Fruit fly (Drosophila melanogaster) whole organism, prepupa: ENCODE measurements around the gene Exd2.

Experiments
- Blimp-1 ChIP-seq: fragments of 200-800 bp; sonication (Bioruptor generic); optimal IDR thresholded peaks from 3 replicates; lab custom pipeline; 2017; ENCODE audit warnings: missing biosample characterization, missing genetic modification characterization, mild to moderate bottlenecking, moderate library complexity, missing genetic modification reagents
- CG11762 ChIP-seq: fragments of 200-800 bp; sonication (Bioruptor generic); optimal IDR thresholded peaks from 3 replicates; lab custom pipeline; 2016; ENCODE audit warnings: missing biosample characterization, missing genetic modification characterization; ENCODE audit not compliant: insufficient read depth
- CG15336 ChIP-seq: fragments of 200-800 bp; sonication (Bioruptor generic); IDR thresholded peaks from 2 replicates; pipeline ENCODE4 v1.3.6; 2022; ENCODE audit warnings: missing biosample characterization, missing genetic modification characterization
- CG1621 ChIP-seq: fragments of 200-800 bp; sonication (Bioruptor generic); optimal IDR thresholded peaks from 3 replicates; lab custom pipeline; 2018; ENCODE audit warnings: missing biosample characterization, mild to moderate bottlenecking, missing genetic modification characterization
- CG16779 ChIP-seq: fragments of 200-800 bp; sonication (Bioruptor generic); optimal IDR thresholded peaks from 3 replicates; lab custom pipeline; 2017; ENCODE audit warnings: missing biosample characterization, mild to moderate bottlenecking, missing genetic modification characterization
- CG31627 ChIP-seq: fragments of 200-800 bp; sonication (Bioruptor generic); optimal IDR thresholded peaks from 3 replicates; lab custom pipeline; 2016; ENCODE audit warnings: missing biosample characterization, missing genetic modification characterization
- CG32006 ChIP-seq: fragments of 200-800 bp; sonication (Bioruptor generic); optimal IDR thresholded peaks from 3 replicates; lab custom pipeline; 2017; ENCODE audit warnings: missing biosample characterization, mild to moderate bottlenecking, missing genetic modification characterization
- CG3919 ChIP-seq: fragments of 200-800 bp; sonication (Bioruptor generic); optimal IDR thresholded peaks from 3 replicates; lab custom pipeline; 2016; ENCODE audit warnings: missing biosample characterization, missing genetic modification characterization
- CG6163 ChIP-seq: fragments of 200-800 bp; sonication (Bioruptor generic); IDR thresholded peaks from 3 replicates; pipeline ENCODE4 v1.3.6; 2022; ENCODE audit warnings: missing biosample characterization, missing genetic modification characterization
- CG6276 ChIP-seq: fragments of 200-800 bp; sonication (Bioruptor generic); optimal IDR thresholded peaks from 2 replicates; lab custom pipeline; 2017; ENCODE audit warnings: missing biosample characterization, mild to moderate bottlenecking, missing genetic modification characterization
- CG6792 ChIP-seq: fragments of 200-800 bp; sonication (Bioruptor generic); optimal IDR thresholded peaks from 3 replicates; lab custom pipeline; 2016; ENCODE audit warnings: missing biosample characterization, missing genetic modification characterization
- CG6808 ChIP-seq: fragments of 200-800 bp; sonication (Bioruptor generic); optimal IDR thresholded peaks from 3 replicates; lab custom pipeline; 2017; ENCODE audit warnings: missing biosample characterization, missing genetic modification characterization, mild to moderate bottlenecking, moderate library complexity, missing genetic modification reagents
- CG7368 ChIP-seq: fragments of 200-800 bp; sonication (Bioruptor generic); optimal IDR thresholded peaks from 3 replicates; lab custom pipeline; 2016; ENCODE audit warnings: missing biosample characterization, missing genetic modification characterization
- CG8119 ChIP-seq: fragments of 200-800 bp; sonication (Bioruptor generic); IDR thresholded peaks from 3 replicates; pipeline ENCODE4 v1.3.6; 2022; ENCODE audit warnings: missing biosample characterization, missing genetic modification characterization
- CG8632 ChIP-seq: fragments of 200-800 bp; sonication (Bioruptor generic); optimal IDR thresholded peaks from 3 replicates; lab custom pipeline; 2016; ENCODE audit warnings: missing biosample characterization, missing genetic modification characterization
- CG9139 ChIP-seq: fragments of 200-800 bp; sonication (Bioruptor generic); optimal IDR thresholded peaks from 3 replicates; lab custom pipeline; 2017; ENCODE audit warnings: missing biosample characterization, mild to moderate bottlenecking, missing genetic modification characterization
- Eip75B ChIP-seq: fragments of 200-800 bp; sonication (Bioruptor generic); optimal IDR thresholded peaks from 3 replicates; lab custom pipeline; 2016; ENCODE audit warnings: missing biosample characterization, missing genetic modification characterization
- Eip78C ChIP-seq: fragments of 200-800 bp; sonication (Bioruptor generic); peaks from one replicate; lab custom pipeline; 2016; ENCODE audit warnings: missing biosample characterization, missing genetic modification characterization
- Eip93F ChIP-seq: fragments of 200-800 bp; sonication (Bioruptor generic); optimal IDR thresholded peaks from 2 replicates; lab custom pipeline; 2016; ENCODE audit warnings: missing biosample characterization, mild to moderate bottlenecking, missing genetic modification characterization
- Ets21C ChIP-seq: fragments of 200-800 bp; sonication (Bioruptor generic); optimal IDR thresholded peaks from 3 replicates; lab custom pipeline; 2016; ENCODE audit warnings: missing biosample characterization, missing genetic modification characterization
- Ets96B ChIP-seq: fragments of 200-800 bp; optimal IDR thresholded peaks from 2 replicates; lab custom pipeline; 2019; ENCODE audit warnings: missing biosample characterization, mild to moderate bottlenecking, missing genetic modification characterization, moderate library complexity
- Hr39 ChIP-seq: fragments of 200-800 bp; sonication (Bioruptor generic); optimal IDR thresholded peaks from 2 replicates; lab custom pipeline; 2016; ENCODE audit warnings: missing biosample characterization, missing genetic modification characterization
- Hr4 ChIP-seq: fragments of 200-800 bp; sonication (Bioruptor generic); optimal IDR thresholded peaks from 3 replicates; lab custom pipeline; 2016; ENCODE audit warnings: missing biosample characterization, missing genetic modification characterization
- Lpt ChIP-seq: fragments of 200-800 bp; sonication (Bioruptor generic); optimal IDR thresholded peaks from 3 replicates; lab custom pipeline; 2016; ENCODE audit warnings: missing biosample characterization, missing genetic modification characterization
- Met ChIP-seq: fragments of 200-800 bp; sonication (Bioruptor generic); optimal IDR thresholded peaks from 3 replicates; lab custom pipeline; 2016; ENCODE audit warnings: missing biosample characterization, missing genetic modification characterization
- OdsH ChIP-seq: fragments of 200-800 bp; sonication (Bioruptor generic); optimal IDR thresholded peaks from 3 replicates; lab custom pipeline; 2016; ENCODE audit warnings: missing biosample characterization, missing genetic modification characterization
- Smox ChIP-seq: fragments of 200-800 bp; sonication (Bioruptor generic); optimal IDR thresholded peaks from 3 replicates; lab custom pipeline; 2016; ENCODE audit warnings: missing biosample characterization, missing genetic modification characterization
- Sox102F ChIP-seq: fragments of 200-800 bp; sonication (Bioruptor generic); optimal IDR thresholded peaks from 2 replicates; lab custom pipeline; 2016; ENCODE audit warnings: missing biosample characterization, mild to moderate bottlenecking, missing genetic modification characterization
- Sox14 ChIP-seq: fragments of 200-800 bp; sonication (Bioruptor generic); optimal IDR thresholded peaks from 3 replicates; lab custom pipeline; 2016; ENCODE audit warnings: missing biosample characterization, missing genetic modification characterization
- Sox15 ChIP-seq: fragments of 200-800 bp; sonication (Bioruptor generic); optimal IDR thresholded peaks from 3 replicates; lab custom pipeline; 2016; ENCODE audit warnings: missing biosample characterization, missing genetic modification characterization
- achi ChIP-seq: fragments of 200-800 bp; sonication (Bioruptor generic); optimal IDR thresholded peaks from 3 replicates; lab custom pipeline; 2016; ENCODE audit warnings: missing biosample characterization, missing genetic modification characterization
- acj6 ChIP-seq: fragments of 200-800 bp; sonication (Bioruptor generic); optimal IDR thresholded peaks from 3 replicates; lab custom pipeline; 2016; ENCODE audit warnings: missing biosample characterization, missing genetic modification characterization
- cyc ChIP-seq: fragments of 200-800 bp; sonication (Bioruptor generic); optimal IDR thresholded peaks from 3 replicates; lab custom pipeline; 2016; ENCODE audit warnings: missing biosample characterization, missing genetic modification characterization
- dac ChIP-seq: fragments of 200-800 bp; sonication (Bioruptor generic); optimal IDR thresholded peaks from 2 replicates; lab custom pipeline; 2017; ENCODE audit warnings: missing biosample characterization, mild to moderate bottlenecking, missing genetic modification characterization
- eg ChIP-seq: fragments of 200-800 bp; sonication (Bioruptor generic); IDR thresholded peaks from 3 replicates; pipeline ENCODE4 v1.3.6; 2022; ENCODE audit warnings: missing biosample characterization, missing genetic modification characterization
- esn ChIP-seq: fragments of 200-800 bp; sonication (Bioruptor generic); optimal IDR thresholded peaks from 2 replicates; lab custom pipeline; 2016; ENCODE audit warnings: missing biosample characterization, mild to moderate bottlenecking, missing genetic modification characterization, moderate library complexity
- fd85E ChIP-seq: fragments of 200-800 bp; sonication (Bioruptor generic); optimal IDR thresholded peaks from 3 replicates; lab custom pipeline; 2016; ENCODE audit warnings: missing biosample characterization, missing genetic modification characterization
- fkh ChIP-seq: fragments of 200-800 bp; sonication (Bioruptor generic); optimal IDR thresholded peaks from 3 replicates; lab custom pipeline; 2017; ENCODE audit warnings: missing biosample characterization, mild to moderate bottlenecking, missing genetic modification characterization, moderate library complexity
- lz ChIP-seq: fragments of 200-800 bp; sonication (Bioruptor generic); optimal IDR thresholded peaks from 3 replicates; lab custom pipeline; 2016; ENCODE audit warnings: missing biosample characterization, missing genetic modification characterization
- net ChIP-seq: fragments of 200-800 bp; sonication (Bioruptor generic); optimal IDR thresholded peaks from 3 replicates; lab custom pipeline; 2016; ENCODE audit warnings: missing biosample characterization, missing genetic modification characterization
- pdm3 ChIP-seq: fragments of 200-800 bp; sonication (Bioruptor generic); optimal IDR thresholded peaks from 3 replicates; lab custom pipeline; 2016; ENCODE audit warnings: missing biosample characterization, missing genetic modification characterization
- salr ChIP-seq, 2 experiments: fragments of 200-800 bp; sonication (Bioruptor generic); optimal IDR thresholded peaks; 3 replicates each; lab custom pipeline; 2016 to 2018; ENCODE audit warnings: missing biosample characterization in 2 of 2, missing genetic modification characterization in 2 of 2, mild to moderate bottlenecking in 1 of 2
- ss ChIP-seq, 2 experiments: fragments of 200-800 bp; sonication (Bioruptor generic); optimal IDR thresholded peaks; 2 replicates in 1 of 2; 3 replicates in 1 of 2; lab custom pipeline; 2017 to 2018; ENCODE audit warnings: mild to moderate bottlenecking in 2 of 2, missing biosample characterization in 2 of 2, missing genetic modification characterization in 2 of 2, moderate library complexity in 1 of 2
- svp ChIP-seq: fragments of 200-800 bp; sonication (Bioruptor generic); peaks from one replicate; lab custom pipeline; 2016; ENCODE audit warnings: missing biosample characterization, missing genetic modification characterization
- topi ChIP-seq: fragments of 200-800 bp; sonication (Bioruptor generic); optimal IDR thresholded peaks from 3 replicates; lab custom pipeline; 2016; ENCODE audit warnings: missing biosample characterization, missing genetic modification characterization
- vri ChIP-seq: fragments of 200-800 bp; sonication (Bioruptor generic); optimal IDR thresholded peaks from 3 replicates; lab custom pipeline; 2016; ENCODE audit warnings: missing biosample characterization, mild to moderate bottlenecking, missing genetic modification characterization

Exd2 gene

dm6 chr3R:11458851-11459175 is 23.3 kb upstream of the Exd2 start:
- no peak for TF ChIP-seq achi
- no peak for TF ChIP-seq CG7368 (GFP tag; lab: Kevin White, UChicago)
- TF ChIP-seq CG6808 (GFP tag; lab: Kevin White, UChicago) = no peak
- no peak for TF ChIP-seq OdsH (GFP tag; lab: Kevin White, UChicago)
- TF ChIP-seq Ets96B (tag; lab: Kevin White, UChicago) = no peak
- TF ChIP-seq Ets21C (GFP tag; lab: Kevin White, UChicago) = no peak
- no peak for TF ChIP-seq CG11762 (GFP tag; lab: Kevin White, UChicago)
- TF ChIP-seq CG16779 (tag; lab: Kevin White, UChicago) = no peak
- TF ChIP-seq CG6792 = no peak
- no peak for TF ChIP-seq esn (GFP tag; lab: Kevin White, UChicago)
- no peak for TF ChIP-seq Eip93F (GFP tag; lab: Kevin White, UChicago)
- TF ChIP-seq Sox15 (GFP tag; lab: Kevin White, UChicago) = no peak

dm6 chr3R:11458022-11458850 is 22.7 kb upstream of the Exd2 start:
- TF ChIP-seq svp (GFP tag; lab: Kevin White, UChicago) (peak; percentile 96), esn (GFP tag; lab: Kevin White, UChicago) (peak; percentile 27), vri (GFP tag; lab: Kevin White, UChicago) (peak; percentile 15), Smox (no peak), cyc (GFP tag; lab: Kevin White, UChicago) (peak; percentile 12), fd85E (GFP tag; lab: Kevin White, UChicago) (no peak), Met (GFP tag; lab: Kevin White, UChicago) (peak; percentile 27), CG6276 (GFP tag; lab: Kevin White, UChicago) (no peak), CG7368 (GFP tag; lab: Kevin White, UChicago) (no peak), Eip75B (GFP tag; lab: Kevin White, UChicago) (no peak), CG6792 (no peak), Eip78C (GFP tag; lab: Kevin White, UChicago) (no peak), pdm3 (GFP tag; lab: Kevin White, UChicago) (no peak), Sox15 (GFP tag; lab: Kevin White, UChicago) (no peak), Ets96B (tag; lab: Kevin White, UChicago) (no peak), CG9139 (GFP tag; lab: Kevin White, UChicago) (no peak), Lpt (no peak), Sox14 (GFP tag; lab: Kevin White, UChicago) (no peak), Sox102F (GFP tag; lab: Kevin White, UChicago) (no peak), CG31627 (peak; percentile 28), Eip93F (GFP tag; lab: Kevin White, UChicago) (no peak), CG16779 (tag; lab: Kevin White, UChicago) (no peak), net (GFP tag; lab: Kevin White, UChicago) (no peak), fkh (GFP tag; lab: Kevin White, UChicago) (no peak), achi (no peak), salr (GFP tag; optimal IDR thresholded peaks at IDR 0.05; lab: Kevin White, UChicago) (no peak), CG8632 (GFP tag; lab: Kevin White, UChicago) (no peak), Hr39 (GFP tag; lab: Kevin White, UChicago) (peak; percentile 49), ss (GFP tag; optimal IDR thresholded peaks at IDR 0.05; lab: Kevin White, UChicago) (no peak), CG32006 (no peak), lz (GFP tag; lab: Kevin White, UChicago) (no peak), CG6163 (GFP tag; lab: Robert Waterston, UW) (peak; percentile 36; the same call in 1 of the 3 replicates), CG8119 (no peak), dac (GFP tag; lab: Kevin White, UChicago) (no peak), CG15336 (GFP tag; lab: Robert Waterston, UW) (no peak), acj6 (GFP tag; lab: Kevin White, UChicago) (no peak), CG3919 (GFP tag; lab: Kevin White, UChicago) (no peak), Hr4 (GFP tag; lab: Kevin White, UChicago) (no peak), CG1621 (tag; lab: Kevin White, UChicago) (no peak), topi (GFP tag; lab: Kevin White, UChicago) (no peak), eg (GFP tag; lab: Robert Waterston, UW) (no peak), Blimp-1 (GFP tag; lab: Kevin White, UChicago) (no peak), CG11762 (GFP tag; lab: Kevin White, UChicago) (no peak)
